Worm (Caenorhabditis elegans) whole organism, young adult: ENCODE data around the gene H03G16.7.

ENCODE experiments used
- T26A5.8 ChIP-seq: sonication (generic microtip); optimal IDR thresholded peaks from 2 replicates; lab custom pipeline; 2016; ENCODE audit warnings: missing genetic modification characterization, missing compliant biosample characterization
- Y67H2A.10 ChIP-seq: fragments of 200-800 bp; sonication (Bioruptor generic); conservative IDR thresholded peaks from 2 replicates; pipeline ENCODE4 v1.3.6; 2022; ENCODE audit warnings: missing genetic modification reagents, missing genetic modification characterization, missing compliant biosample characterization
- ama-1 ChIP-seq, 3 experiments: fragments of 150-350 bp in 1 of 3; sonication (generic microtip) in 2 of 3; optimal IDR thresholded peaks; 2 replicates each; lab custom pipeline; 2014 to 2018; ENCODE audit warnings: missing biosample characterization in 2 of 3, missing genetic modification characterization in 2 of 3, missing genetic modification reagents in 2 of 3
- him-1 ChIP-seq: sonication (generic microtip); optimal IDR thresholded peaks from 2 replicates; lab custom pipeline; 2016; ENCODE audit warnings: missing genotype, missing genetic modification reagents, missing genetic modification characterization, missing compliant biosample characterization
- hmg-1.2 ChIP-seq: fragments of 200-800 bp; sonication (Bioruptor generic); IDR thresholded peaks from 2 replicates; pipeline ENCODE4 v1.3.6; 2022; ENCODE audit warnings: missing genetic modification reagents, missing genetic modification characterization, missing compliant biosample characterization
- lsy-27 ChIP-seq: sonication (generic microtip); optimal IDR thresholded peaks from 2 replicates; lab custom pipeline; 2017; ENCODE audit warnings: missing genetic modification characterization, mild to moderate bottlenecking, missing compliant biosample characterization, antibody characterized with exemption, missing genotype, borderline replicate concordance; ENCODE audit not compliant: insufficient read depth
- nfya-1 ChIP-seq: sonication (generic microtip); optimal IDR thresholded peaks from 2 replicates; lab custom pipeline; 2017; ENCODE audit warnings: antibody characterized with exemption, missing compliant biosample characterization, missing genetic modification characterization, borderline replicate concordance; ENCODE audit not compliant: insufficient read depth
- snpc-4 ChIP-seq, 5 experiments: fragments of 150-350 bp in 1 of 5; sonication (generic microtip) in 4 of 5; optimal IDR thresholded peaks; 2 replicates each; lab custom pipeline; 2014 to 2018; ENCODE audit warnings: missing genetic modification characterization in 5 of 5, missing biosample characterization in 3 of 5, antibody characterized with exemption in 2 of 5, mild to moderate bottlenecking in 2 of 5, missing compliant biosample characterization in 2 of 5, missing genotype in 2 of 5, moderate library complexity in 2 of 5, missing genetic modification reagents in 1 of 5

ce11 chrX:15104963-15105493 lies 49.2 kb upstream of the H03G16.7 start:
- TF ChIP-seq nfya-1 (tag; lab: Kevin White, UChicago) (no peak), hmg-1.2 (no peak), lsy-27 (tag; lab: Kevin White, UChicago) (no peak), ama-1 (optimal IDR thresholded peaks at IDR 0.05; lab: Kevin White, UChicago) (no peak), ama-1 (GFP tag; optimal IDR thresholded peaks at IDR 0.05; lab: Kevin White, UChicago) (no peak), snpc-4 (GFP tag; optimal IDR thresholded peaks at IDR 0.05; lab: Kevin White, UChicago) (no peak), snpc-4 (tag; optimal IDR thresholded peaks at IDR 0.05; lab: Kevin White, UChicago) (no peak), him-1 (tag; lab: Kevin White, UChicago) (no peak), Y67H2A.10 (GFP tag; lab: Robert Waterston, UW) (no peak), T26A5.8 (tag; lab: Kevin White, UChicago) (no peak)
